Worm (Caenorhabditis elegans) whole organism, late embryonic: ENCODE results near the gene T01B7.5.
A peak's percentile ranks its signal among the peaks of the same experiment; 100 is the strongest.

Experiments
- C08G9.2 ChIP-seq: sonication (generic microtip); optimal IDR thresholded peaks from 2 replicates; lab custom pipeline; 2016; ENCODE audit warnings: mild to moderate bottlenecking, missing genetic modification characterization, moderate library complexity, missing compliant biosample characterization
- C38D4.7 ChIP-seq: fragments of 200-800 bp; sonication (Bioruptor generic); optimal IDR thresholded peaks from 2 replicates; lab custom pipeline; 2018; ENCODE audit warnings: mild to moderate bottlenecking, missing genetic modification characterization, moderate library complexity, missing compliant biosample characterization
- F13H6.1 ChIP-seq: sonication (generic microtip); optimal IDR thresholded peaks from 2 replicates; lab custom pipeline; 2016; ENCODE audit warnings: missing genetic modification characterization, missing compliant biosample characterization
- K09A11.1 ChIP-seq: sonication (generic microtip); optimal IDR thresholded peaks from 2 replicates; lab custom pipeline; 2017; ENCODE audit warnings: antibody characterized with exemption, mild to moderate bottlenecking, missing genetic modification characterization, missing compliant biosample characterization; ENCODE audit not compliant: insufficient read depth
- T23F11.4 ChIP-seq: fragments of 200-800 bp; sonication (Bioruptor generic); optimal IDR thresholded peaks from 2 replicates; lab custom pipeline; 2018; ENCODE audit warnings: mild to moderate bottlenecking, missing genetic modification characterization, missing compliant biosample characterization
- Y22D7AL.16 ChIP-seq: sonication (generic microtip); optimal IDR thresholded peaks from 2 replicates; lab custom pipeline; 2016; ENCODE audit warnings: missing genetic modification characterization, missing compliant biosample characterization
- ceh-14 ChIP-seq: sonication (generic microtip); optimal IDR thresholded peaks from 2 replicates; lab custom pipeline; 2016; ENCODE audit warnings: missing genotype, missing genetic modification characterization, missing compliant biosample characterization
- ceh-2 ChIP-seq: sonication (generic microtip); optimal IDR thresholded peaks from 2 replicates; lab custom pipeline; 2016; ENCODE audit warnings: missing genotype, missing genetic modification characterization, missing compliant biosample characterization
- ceh-22 ChIP-seq: sonication (generic microtip); optimal IDR thresholded peaks from 2 replicates; lab custom pipeline; 2017; ENCODE audit warnings: missing biosample characterization, missing genetic modification characterization
- ceh-31 ChIP-seq: sonication (generic microtip); optimal IDR thresholded peaks from 2 replicates; lab custom pipeline; 2016; ENCODE audit warnings: missing genetic modification characterization, missing compliant biosample characterization
- ceh-34 ChIP-seq: sonication (generic microtip); optimal IDR thresholded peaks from 2 replicates; lab custom pipeline; 2016; ENCODE audit warnings: mild to moderate bottlenecking, missing genetic modification characterization, missing compliant biosample characterization
- ceh-48 ChIP-seq: sonication (generic microtip); optimal IDR thresholded peaks from 2 replicates; lab custom pipeline; 2016; ENCODE audit warnings: missing genetic modification characterization, inconsistent platforms, missing compliant biosample characterization
- ceh-6 ChIP-seq: fragments of 200-800 bp; sonication (Bioruptor generic); optimal IDR thresholded peaks from 2 replicates; lab custom pipeline; 2018; ENCODE audit warnings: mild to moderate bottlenecking, missing genetic modification characterization, missing compliant biosample characterization
- che-1 ChIP-seq: sonication (generic microtip); optimal IDR thresholded peaks from 2 replicates; lab custom pipeline; 2016; ENCODE audit warnings: mild to moderate bottlenecking, missing genetic modification characterization, missing compliant biosample characterization
- dmd-4 ChIP-seq: sonication (generic microtip); optimal IDR thresholded peaks from 2 replicates; lab custom pipeline; 2016; ENCODE audit warnings: borderline replicate concordance, missing genetic modification characterization, missing compliant biosample characterization
- dve-1 ChIP-seq: sonication (generic microtip); optimal IDR thresholded peaks from 2 replicates; lab custom pipeline; 2017; ENCODE audit warnings: antibody characterized with exemption, mild to moderate bottlenecking, missing genetic modification characterization, missing compliant biosample characterization
- elt-2 ChIP-seq: sonication (generic microtip); optimal IDR thresholded peaks from 2 replicates; lab custom pipeline; 2016; ENCODE audit warnings: missing genetic modification reagents, missing genetic modification characterization, missing compliant biosample characterization
- ets-4 ChIP-seq: sonication (generic microtip); optimal IDR thresholded peaks from 2 replicates; lab custom pipeline; 2016; ENCODE audit warnings: missing genetic modification characterization, missing compliant biosample characterization
- eyg-1 ChIP-seq: sonication (generic microtip); optimal IDR thresholded peaks from 2 replicates; lab custom pipeline; 2016; ENCODE audit warnings: missing genotype, missing genetic modification characterization, missing compliant biosample characterization
- fax-1 ChIP-seq: sonication (generic microtip); optimal IDR thresholded peaks from 2 replicates; lab custom pipeline; 2016; ENCODE audit warnings: missing genotype, missing genetic modification characterization, missing compliant biosample characterization
- fkh-10 ChIP-seq: fragments of 150-350 bp; optimal IDR thresholded peaks from 2 replicates; lab custom pipeline; 2014; ENCODE audit warnings: missing biosample characterization, missing genetic modification reagents, missing genetic modification characterization
- fkh-6 ChIP-seq: sonication (generic microtip); optimal IDR thresholded peaks from 2 replicates; lab custom pipeline; 2016; ENCODE audit warnings: missing genetic modification characterization, missing compliant biosample characterization
- gmeb-2 ChIP-seq: sonication (generic microtip); optimal IDR thresholded peaks from 2 replicates; lab custom pipeline; 2016; ENCODE audit warnings: missing genetic modification characterization, inconsistent platforms, missing compliant biosample characterization
- hlh-6 ChIP-seq: sonication (generic microtip); optimal IDR thresholded peaks from 2 replicates; lab custom pipeline; 2016; ENCODE audit warnings: missing genotype, missing genetic modification characterization, missing compliant biosample characterization
- lim-6 ChIP-seq: sonication (generic microtip); optimal IDR thresholded peaks from 2 replicates; lab custom pipeline; 2016; ENCODE audit warnings: missing genetic modification characterization, missing compliant biosample characterization
- madf-2 ChIP-seq: sonication (generic microtip); optimal IDR thresholded peaks from 2 replicates; lab custom pipeline; 2017; ENCODE audit warnings: missing genetic modification characterization, missing compliant biosample characterization
- nfya-1 ChIP-seq: sonication (generic microtip); optimal IDR thresholded peaks from 2 replicates; lab custom pipeline; 2017; ENCODE audit warnings: missing genetic modification characterization, mild to moderate bottlenecking, missing compliant biosample characterization, antibody characterized with exemption, moderate library complexity
- nhr-11 ChIP-seq: fragments of 150-350 bp; optimal IDR thresholded peaks from 2 replicates; lab custom pipeline; 2014; ENCODE audit warnings: missing biosample characterization, missing genetic modification characterization
- pag-3 ChIP-seq: sonication (generic microtip); optimal IDR thresholded peaks from 2 replicates; lab custom pipeline; 2016; ENCODE audit warnings: missing compliant biosample characterization, missing genetic modification characterization, borderline replicate concordance
- pax-1 ChIP-seq: fragments of 150-350 bp; optimal IDR thresholded peaks from 2 replicates; lab custom pipeline; 2014; ENCODE audit warnings: missing biosample characterization, missing genetic modification characterization
- pha-2 ChIP-seq: sonication (generic microtip); optimal IDR thresholded peaks from 2 replicates; lab custom pipeline; 2017; ENCODE audit warnings: mild to moderate bottlenecking, missing genetic modification characterization, missing compliant biosample characterization
- pha-4 ChIP-seq: fragments of 150-350 bp; optimal IDR thresholded peaks from 2 replicates; lab custom pipeline; 2018; ENCODE audit warnings: missing biosample characterization, missing genetic modification reagents, missing genetic modification characterization
- pqm-1 ChIP-seq: sonication (generic microtip); optimal IDR thresholded peaks from 2 replicates; lab custom pipeline; 2016; ENCODE audit warnings: missing genetic modification characterization, missing compliant biosample characterization
- rnt-1 ChIP-seq: sonication (generic microtip); optimal IDR thresholded peaks from 2 replicates; lab custom pipeline; 2016; ENCODE audit warnings: missing genetic modification characterization, missing compliant biosample characterization
- sdc-2 ChIP-seq: sonication (generic microtip); optimal IDR thresholded peaks from 2 replicates; lab custom pipeline; 2016; ENCODE audit warnings: missing genotype, missing genetic modification characterization, missing compliant biosample characterization
- tbx-2 ChIP-seq: sonication (generic microtip); optimal IDR thresholded peaks from 2 replicates; lab custom pipeline; 2016; ENCODE audit warnings: missing genetic modification characterization, missing compliant biosample characterization
- ttx-3 ChIP-seq: sonication (generic microtip); optimal IDR thresholded peaks from 2 replicates; lab custom pipeline; 2016; ENCODE audit warnings: missing genetic modification reagents, missing genetic modification characterization, missing compliant biosample characterization
- unc-42 ChIP-seq: sonication (generic microtip); optimal IDR thresholded peaks from 2 replicates; lab custom pipeline; 2016; ENCODE audit warnings: missing genotype, missing genetic modification characterization, missing compliant biosample characterization
- unc-55 ChIP-seq: sonication (generic microtip); optimal IDR thresholded peaks from 2 replicates; lab custom pipeline; 2017; ENCODE audit warnings: missing biosample characterization, missing genetic modification reagents, missing genetic modification characterization
- unc-86 ChIP-seq: sonication (generic microtip); optimal IDR thresholded peaks from 2 replicates; lab custom pipeline; 2016; ENCODE audit warnings: missing genetic modification characterization, missing compliant biosample characterization
- zip-5 ChIP-seq: sonication (generic microtip); optimal IDR thresholded peaks from 2 replicates; lab custom pipeline; 2016; ENCODE audit warnings: missing genetic modification characterization, missing compliant biosample characterization

T01B7.5 gene

DNA sequence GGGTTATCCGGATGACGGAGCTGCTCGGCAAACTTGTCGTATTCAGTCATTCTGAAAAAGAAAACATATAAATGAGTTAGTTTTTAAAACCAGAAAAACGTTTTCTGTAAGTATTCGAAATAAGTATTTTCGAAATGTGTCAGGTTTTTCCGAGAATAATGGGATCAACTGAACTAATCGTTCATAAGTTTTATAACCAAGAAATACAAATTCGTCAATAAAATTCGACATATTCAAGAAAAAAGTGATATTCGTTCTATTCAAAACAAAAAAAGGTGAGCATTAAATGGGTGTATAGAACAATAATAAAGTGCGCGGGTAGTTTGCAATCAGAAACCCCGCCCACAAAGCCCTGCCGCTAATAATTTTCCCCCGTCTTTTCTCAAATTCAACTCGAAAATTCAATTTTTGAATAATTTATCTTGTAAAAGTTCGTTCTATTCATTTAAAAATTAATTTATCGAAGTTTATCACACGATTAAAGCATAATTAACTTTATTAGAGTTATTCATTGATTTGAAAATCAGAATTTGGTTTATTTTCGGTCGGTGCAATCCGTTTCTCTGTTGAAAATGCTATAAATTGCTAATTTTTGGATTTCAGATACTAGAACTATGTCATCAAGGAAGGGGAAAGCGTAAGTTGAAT, at the start of gene T01B7.5, which contains the start of gene cyn-11:
Gene T01B7.5 (plus strand): TSS at position 598 of the 648 bp plus-strand sequence.
Gene cyn-11 (minus strand): TSS at position 51 of the 648 bp plus-strand sequence.
- peak; percentile 41 for TF ChIP-seq unc-86
- no peak for TF ChIP-seq hlh-6 (tag; lab: Kevin White, UChicago)
- TF ChIP-seq ceh-6 (GFP tag; lab: Kevin White, UChicago), result no peak
- TF ChIP-seq nhr-11 (tag; lab: Kevin White, UChicago), result no peak
- TF ChIP-seq Y22D7AL.16 (tag; lab: Kevin White, UChicago), result no peak
- TF ChIP-seq rnt-1 (tag; lab: Kevin White, UChicago), result no peak
- no peak for TF ChIP-seq T23F11.4 (GFP tag; lab: Kevin White, UChicago)
- TF ChIP-seq fkh-6 (tag; lab: Kevin White, UChicago), result no peak
- no peak for TF ChIP-seq madf-2 (tag; lab: Kevin White, UChicago)
- TF ChIP-seq ttx-3, result peak; percentile 25
- TF ChIP-seq elt-2, result peak; percentile 63
- no peak for TF ChIP-seq pqm-1
- TF ChIP-seq ets-4 (tag; lab: Kevin White, UChicago), result no peak
- TF ChIP-seq ceh-22, result no peak
- no peak for TF ChIP-seq C38D4.7 (GFP tag; lab: Kevin White, UChicago)
- peak; percentile 6 for TF ChIP-seq ceh-34 (tag; lab: Kevin White, UChicago)
- no peak for TF ChIP-seq pha-2
- TF ChIP-seq unc-42 (tag; lab: Kevin White, UChicago), result peak; percentile 73
- TF ChIP-seq ceh-14 (tag; lab: Kevin White, UChicago), result peak; percentile 20
- no peak for TF ChIP-seq fkh-10 (GFP tag; lab: Kevin White, UChicago)
- TF ChIP-seq K09A11.1 (tag; lab: Kevin White, UChicago), result peak; percentile 70
- peak; percentile 27 for TF ChIP-seq nfya-1
- TF ChIP-seq ceh-31, result peak; percentile 18
- no peak for TF ChIP-seq ceh-48
- no peak for TF ChIP-seq dve-1 (tag; lab: Kevin White, UChicago)
- TF ChIP-seq dmd-4, result no peak
- TF ChIP-seq ceh-2 (tag; lab: Kevin White, UChicago), result peak; percentile 22
- peak; percentile 46 for TF ChIP-seq eyg-1
- no peak for TF ChIP-seq che-1
- no peak for TF ChIP-seq sdc-2 (tag; lab: Kevin White, UChicago)
- TF ChIP-seq zip-5 (tag; lab: Kevin White, UChicago), result no peak
- peak; percentile 45 for TF ChIP-seq tbx-2 (tag; lab: Kevin White, UChicago)

DNA sequence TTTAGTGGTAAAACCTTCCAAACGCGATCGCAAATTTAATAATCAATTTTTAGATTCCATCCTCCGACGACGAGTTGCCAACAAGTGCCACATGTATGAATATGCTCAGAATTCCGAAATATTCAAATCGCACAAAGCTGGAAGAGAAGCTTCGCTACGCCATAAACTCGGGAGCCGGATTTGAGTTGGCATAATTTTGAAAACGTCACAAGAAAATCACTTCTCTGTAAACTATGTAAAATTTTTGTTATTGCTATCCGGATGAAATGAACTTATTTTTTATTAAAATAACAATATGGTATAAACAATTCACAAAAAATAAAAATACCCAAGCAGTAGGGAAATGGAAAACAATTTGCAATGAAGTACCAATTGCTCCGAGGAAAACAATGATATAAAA, 47.8 kb upstream of the T01B7.5 start:
- no peak for TF ChIP-seq C08G9.2
- no peak for TF ChIP-seq lim-6 (tag; lab: Kevin White, UChicago)
- no peak for TF ChIP-seq unc-42 (tag; lab: Kevin White, UChicago)
- no peak for TF ChIP-seq ceh-22
- no peak for TF ChIP-seq F13H6.1 (tag; lab: Kevin White, UChicago)
- no peak for TF ChIP-seq fax-1 (tag; lab: Kevin White, UChicago)
- TF ChIP-seq unc-55 (GFP tag; lab: Kevin White, UChicago), result no peak
- no peak for TF ChIP-seq hlh-6 (tag; lab: Kevin White, UChicago)
- TF ChIP-seq gmeb-2, result no peak
- TF ChIP-seq dve-1 (tag; lab: Kevin White, UChicago), result no peak
- TF ChIP-seq pag-3, result no peak
- no peak for TF ChIP-seq C38D4.7 (GFP tag; lab: Kevin White, UChicago)
- no peak for TF ChIP-seq nhr-11 (tag; lab: Kevin White, UChicago)
- no peak for TF ChIP-seq pqm-1
- no peak for TF ChIP-seq ceh-34 (tag; lab: Kevin White, UChicago)
- TF ChIP-seq pha-4, result no peak

DNA sequence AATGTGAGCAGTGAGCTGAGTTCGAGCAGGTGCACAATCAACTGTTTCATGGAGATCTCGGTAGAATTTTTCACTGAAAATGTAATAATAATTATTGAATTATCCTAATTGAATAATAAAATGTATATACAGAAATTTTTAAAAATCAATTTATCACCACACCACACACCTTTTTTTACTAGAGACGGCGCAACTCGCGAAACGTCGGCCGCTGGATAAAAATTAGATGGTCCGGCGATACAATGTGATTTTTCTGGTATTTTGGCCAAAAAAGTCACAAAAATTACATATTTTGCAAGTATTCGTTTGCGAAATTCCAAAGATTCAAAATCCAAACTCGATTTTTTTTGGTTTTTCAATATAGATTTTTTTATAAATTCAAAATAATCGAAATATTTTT, 45.8 kb upstream of the T01B7.5 start:
- TF ChIP-seq nfya-1, result no peak
- TF ChIP-seq pax-1 (tag; lab: Kevin White, UChicago), result no peak
- no peak for TF ChIP-seq pha-4
